Fruit fly (Drosophila melanogaster): ENCODE measurements around the gene CG15408.
A peak's percentile ranks its signal among the peaks of the same experiment; 100 is the strongest.

DNA sequence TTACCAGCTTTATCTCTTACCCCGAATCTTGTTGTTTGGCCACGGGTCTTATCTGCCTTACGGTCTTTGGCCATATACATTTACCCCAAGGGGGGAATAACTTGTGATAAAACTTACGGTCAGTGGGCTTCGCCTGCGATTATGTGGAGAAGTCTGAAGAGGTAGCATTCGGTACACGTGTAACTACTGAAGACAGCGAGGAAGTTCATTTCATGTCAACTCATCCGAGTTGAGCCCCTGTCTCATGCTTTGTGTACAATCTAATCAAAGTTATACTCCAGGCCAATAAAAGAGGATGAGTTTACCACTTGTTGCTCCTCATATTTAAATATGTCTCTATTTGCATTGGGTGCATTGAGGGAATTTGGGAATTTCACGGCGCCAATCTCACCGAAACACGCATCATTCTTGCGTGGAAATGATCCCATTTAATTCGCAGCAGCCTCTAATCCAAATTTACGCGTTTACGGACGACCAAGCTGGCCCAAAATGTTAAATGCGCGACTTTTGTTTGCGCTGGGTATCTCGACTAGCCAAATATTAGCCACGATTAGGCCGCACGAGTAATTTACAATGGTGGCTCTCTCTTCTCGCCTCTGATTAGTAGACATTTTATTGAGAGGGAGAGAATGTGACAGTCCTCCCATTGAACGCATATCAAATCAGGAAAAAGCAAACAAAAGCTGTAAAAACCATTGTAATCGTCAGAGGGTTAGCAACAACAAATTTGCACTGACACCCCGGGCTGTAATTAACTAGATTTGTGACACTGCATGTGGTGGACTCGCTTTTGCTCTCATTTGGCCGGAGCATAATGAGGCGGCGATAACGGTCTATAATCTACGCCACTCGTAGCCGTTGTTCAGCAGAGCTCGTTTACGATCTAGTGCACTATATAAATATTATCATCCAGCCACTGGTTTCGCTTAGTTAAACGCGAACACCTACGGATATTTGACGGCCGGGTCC, 9.0 kb upstream of the CG15408 start, which contains the start of gene CG33281:
- TF ChIP-seq Clk (GFP tag; optimal IDR thresholded peaks at IDR 0.05) (no peak), CG1620 (GFP tag; optimal IDR thresholded peaks at IDR 0.05) (no peak), CG5204 (GFP tag; optimal IDR thresholded peaks at IDR 0.05) (no peak), Hr96 (GFP tag; optimal IDR thresholded peaks at IDR 0.05) (no peak), CG7101 (tag; optimal IDR thresholded peaks at IDR 0.05) (no peak), CG33017 (tag; optimal IDR thresholded peaks at IDR 0.05) (no peak), CG14711 (tag; optimal IDR thresholded peaks at IDR 0.05) (no peak), kay (GFP tag; ENCODE audit: borderline replicate concordance) (no peak), Mnt (GFP tag; optimal IDR thresholded peaks at IDR 0.05) (no peak), cnc (optimal IDR thresholded peaks at IDR 0.05) (no peak), ovo (GFP tag; optimal IDR thresholded peaks at IDR 0.05) (no peak), pad (GFP tag; optimal IDR thresholded peaks at IDR 0.05) (peak; percentile 33)

Data from whole organism, adult.